Fruit fly (Drosophila melanogaster) whole organism, embryonic: ENCODE measurements around the gene ClpX.
A peak's percentile ranks its signal among the peaks of the same experiment; 100 is the strongest.

Source experiments
- Adf1 ChIP-seq: fragments of 200-800 bp; sonication (Bioruptor generic); IDR thresholded peaks from 2 replicates; pipeline ENCODE4 v1.3.6; 2022; ENCODE audit warnings: missing biosample characterization, missing genetic modification characterization
- CG11085 ChIP-seq: fragments of 200-800 bp; sonication (Bioruptor generic); IDR thresholded peaks from 2 replicates; pipeline ENCODE4 v1.3.6; 2022; ENCODE audit warnings: missing biosample characterization, missing genetic modification characterization
- CG12219 ChIP-seq: fragments of 200-800 bp; sonication (Bioruptor generic); optimal IDR thresholded peaks from 3 replicates; lab custom pipeline; 2018; ENCODE audit warnings: missing biosample characterization, mild to moderate bottlenecking, missing genetic modification characterization
- CG12299 ChIP-seq: fragments of 200-800 bp; sonication (Bioruptor generic); optimal IDR thresholded peaks from 2 replicates; lab custom pipeline; 2018; ENCODE audit warnings: missing biosample characterization, mild to moderate bottlenecking, missing genetic modification characterization
- CG13287 ChIP-seq: fragments of 200-800 bp; sonication (Bioruptor generic); IDR thresholded peaks from 2 replicates; pipeline ENCODE4 v1.3.6; 2022; ENCODE audit warnings: missing biosample characterization, missing genetic modification characterization; ENCODE audit not compliant: partially characterized antibody
- CG17829 ChIP-seq: fragments of 200-800 bp; optimal IDR thresholded peaks from 2 replicates; lab custom pipeline; 2019; ENCODE audit warnings: missing biosample characterization, mild to moderate bottlenecking, missing genetic modification characterization, moderate library complexity
- CG18476 ChIP-seq: fragments of 200-800 bp; sonication (Bioruptor generic); optimal IDR thresholded peaks from 2 replicates; lab custom pipeline; 2016; ENCODE audit warnings: missing biosample characterization, mild to moderate bottlenecking, missing genetic modification characterization
- CG2116 ChIP-seq: fragments of 200-800 bp; sonication (Bioruptor generic); optimal IDR thresholded peaks from 3 replicates; lab custom pipeline; 2018; ENCODE audit warnings: missing biosample characterization, mild to moderate bottlenecking, missing genetic modification characterization
- CG2129 ChIP-seq: fragments of 200-800 bp; sonication (Bioruptor generic); IDR thresholded peaks from 2 replicates; pipeline ENCODE4 v1.3.6; 2022; ENCODE audit warnings: missing biosample characterization, missing genetic modification characterization; ENCODE audit not compliant: partially characterized antibody
- CG2889 ChIP-seq: fragments of 200-800 bp; sonication (Bioruptor generic); IDR thresholded peaks from 3 replicates; pipeline ENCODE4 v1.3.6; 2022; ENCODE audit warnings: missing biosample characterization, missing genetic modification characterization
- CG31365 ChIP-seq: fragments of 200-800 bp; sonication (Bioruptor generic); optimal IDR thresholded peaks from 2 replicates; lab custom pipeline; 2018; ENCODE audit warnings: missing biosample characterization, mild to moderate bottlenecking, missing genetic modification characterization
- CG7839 ChIP-seq: fragments of 200-800 bp; sonication (Bioruptor generic); optimal IDR thresholded peaks from 3 replicates; lab custom pipeline; 2018; ENCODE audit warnings: missing biosample characterization, mild to moderate bottlenecking, missing genetic modification characterization, moderate library complexity
- CG8944 ChIP-seq: fragments of 200-800 bp; sonication (Bioruptor generic); optimal IDR thresholded peaks from 3 replicates; lab custom pipeline; 2016; ENCODE audit warnings: missing biosample characterization, missing genetic modification characterization
- CHES-1-like ChIP-seq: fragments of 200-800 bp; sonication (Bioruptor generic); optimal IDR thresholded peaks from 2 replicates; lab custom pipeline; 2016; ENCODE audit warnings: missing biosample characterization, missing genetic modification characterization
- Camta ChIP-seq: fragments of 200-800 bp; sonication (Bioruptor generic); optimal IDR thresholded peaks from 2 replicates; lab custom pipeline; 2016; ENCODE audit warnings: missing biosample characterization, missing genetic modification characterization
- CoRest ChIP-seq: fragments of 200-800 bp; sonication (Bioruptor generic); optimal IDR thresholded peaks from 3 replicates; lab custom pipeline; 2018; ENCODE audit warnings: missing biosample characterization, mild to moderate bottlenecking, missing genetic modification characterization, moderate library complexity
- D19B ChIP-seq: fragments of 200-800 bp; sonication (Bioruptor generic); optimal IDR thresholded peaks from 2 replicates; lab custom pipeline; 2017; ENCODE audit warnings: missing biosample characterization, mild to moderate bottlenecking, missing genetic modification characterization
- Dad ChIP-seq: fragments of 200-800 bp; sonication (Bioruptor generic); optimal IDR thresholded peaks from 3 replicates; lab custom pipeline; 2016; ENCODE audit warnings: missing biosample characterization, missing genetic modification characterization
- Dip3 ChIP-seq: fragments of 200-800 bp; sonication (Bioruptor generic); optimal IDR thresholded peaks from 3 replicates; lab custom pipeline; 2016; ENCODE audit warnings: missing biosample characterization, missing genetic modification characterization
- Fer1 ChIP-seq: fragments of 200-800 bp; sonication (Bioruptor generic); optimal IDR thresholded peaks from 2 replicates; lab custom pipeline; 2017; ENCODE audit warnings: missing biosample characterization, mild to moderate bottlenecking, missing genetic modification characterization
- Hey ChIP-seq: fragments of 200-800 bp; sonication (Bioruptor generic); optimal IDR thresholded peaks from 3 replicates; lab custom pipeline; 2018; ENCODE audit warnings: missing biosample characterization, mild to moderate bottlenecking, missing genetic modification characterization
- HmgD ChIP-seq: fragments of 200-800 bp; sonication (Bioruptor generic); optimal IDR thresholded peaks from 3 replicates; lab custom pipeline; 2016; ENCODE audit warnings: missing biosample characterization, missing genetic modification characterization
- Hsf ChIP-seq: fragments of 200-800 bp; sonication (Bioruptor generic); optimal IDR thresholded peaks from 3 replicates; lab custom pipeline; 2016; ENCODE audit warnings: missing biosample characterization, missing genetic modification characterization
- Max ChIP-seq: fragments of 200-800 bp; sonication (Bioruptor generic); optimal IDR thresholded peaks from 2 replicates; lab custom pipeline; 2016; ENCODE audit warnings: missing biosample characterization, mild to moderate bottlenecking, missing genetic modification characterization
- NK7.1 ChIP-seq: fragments of 200-800 bp; sonication (Bioruptor generic); optimal IDR thresholded peaks from 3 replicates; lab custom pipeline; 2016; ENCODE audit warnings: missing biosample characterization, missing genetic modification characterization
- Nf-YA ChIP-seq: fragments of 200-800 bp; sonication (Bioruptor generic); IDR thresholded peaks from 2 replicates; pipeline ENCODE4 v1.3.6; 2022; ENCODE audit warnings: missing biosample characterization, missing genetic modification characterization
- Sox102F ChIP-seq: fragments of 200-800 bp; sonication (Bioruptor generic); optimal IDR thresholded peaks from 2 replicates; lab custom pipeline; 2018; ENCODE audit warnings: missing biosample characterization, mild to moderate bottlenecking, missing genetic modification characterization, moderate library complexity
- Spps ChIP-seq: fragments of 200-800 bp; sonication (Bioruptor generic); optimal IDR thresholded peaks from 2 replicates; lab custom pipeline; 2018; ENCODE audit warnings: missing biosample characterization, mild to moderate bottlenecking, missing genetic modification characterization
- Xrp1 ChIP-seq: fragments of 200-800 bp; sonication (Bioruptor generic); IDR thresholded peaks from 2 replicates; pipeline ENCODE4 v1.3.6; 2022; ENCODE audit warnings: missing biosample characterization, missing genetic modification characterization
- chinmo ChIP-seq: fragments of 200-800 bp; sonication (Bioruptor generic); IDR thresholded peaks from 4 replicates; pipeline ENCODE4 v1.3.6; 2022; ENCODE audit warnings: missing biosample characterization, missing genetic modification characterization; ENCODE audit not compliant: partially characterized antibody
- dan ChIP-seq: fragments of 200-800 bp; sonication (Bioruptor generic); IDR thresholded peaks from 2 replicates; pipeline ENCODE4 v1.3.6; 2022; ENCODE audit warnings: missing biosample characterization, missing genetic modification characterization
- danr ChIP-seq: fragments of 200-800 bp; sonication (Bioruptor generic); IDR thresholded peaks from 2 replicates; pipeline ENCODE4 v1.3.6; 2022; ENCODE audit warnings: missing biosample characterization, missing genetic modification characterization
- fd64A ChIP-seq: fragments of 200-800 bp; sonication (Bioruptor generic); optimal IDR thresholded peaks from 3 replicates; lab custom pipeline; 2018; ENCODE audit warnings: missing biosample characterization, mild to moderate bottlenecking, missing genetic modification characterization
- ftz-f1 ChIP-seq: fragments of 200-800 bp; sonication (Bioruptor generic); optimal IDR thresholded peaks from 2 replicates; lab custom pipeline; 2016; ENCODE audit warnings: missing biosample characterization, missing genetic modification characterization
- fu2 ChIP-seq: fragments of 200-800 bp; sonication (Bioruptor generic); optimal IDR thresholded peaks from 2 replicates; lab custom pipeline; 2016; ENCODE audit warnings: missing biosample characterization, missing genetic modification characterization
- grau ChIP-seq: fragments of 200-800 bp; optimal IDR thresholded peaks from 3 replicates; lab custom pipeline; 2019; ENCODE audit warnings: missing biosample characterization, mild to moderate bottlenecking, missing genetic modification characterization, moderate library complexity
- hkb ChIP-seq, 2 experiments: fragments of 200-800 bp in 1 of 2; fragments of >200 bp in 1 of 2; sonication (Bioruptor generic) in 1 of 2; IDR thresholded peaks in 1 of 2; optimal IDR thresholded peaks in 1 of 2; 2 replicates each; pipeline versions ENCODE4 v1.3.6 to Lab custom; 2017 to 2022; ENCODE audit warnings: missing biosample characterization in 1 of 2, missing genetic modification characterization in 1 of 2
- jigr1 ChIP-seq: fragments of 200-800 bp; sonication (Bioruptor generic); IDR thresholded peaks from 3 replicates; pipeline ENCODE4 v1.3.6; 2022; ENCODE audit warnings: missing biosample characterization, missing genetic modification characterization
- lov ChIP-seq, 2 experiments: fragments of 200-800 bp in 1 of 2; fragments of >200 bp in 1 of 2; sonication (Bioruptor generic) in 1 of 2; IDR thresholded peaks in 1 of 2; optimal IDR thresholded peaks in 1 of 2; 2 replicates in 1 of 2; 3 replicates in 1 of 2; pipeline versions ENCODE4 v1.3.6 to Lab custom; 2017 to 2022; ENCODE audit warnings: missing biosample characterization in 1 of 2, missing genetic modification characterization in 1 of 2
- odd ChIP-seq: fragments of 200-800 bp; sonication (Bioruptor generic); optimal IDR thresholded peaks from 2 replicates; lab custom pipeline; 2017; ENCODE audit warnings: missing biosample characterization, mild to moderate bottlenecking, missing genetic modification characterization
- onecut ChIP-seq: fragments of 200-800 bp; sonication (Bioruptor generic); IDR thresholded peaks from 2 replicates; pipeline ENCODE4 v1.3.6; 2022; ENCODE audit warnings: missing biosample characterization, missing genetic modification characterization
- pros ChIP-seq: fragments of 200-800 bp; sonication (Bioruptor generic); optimal IDR thresholded peaks from 3 replicates; lab custom pipeline; 2019; ENCODE audit warnings: missing biosample characterization, mild to moderate bottlenecking, missing genetic modification characterization, moderate library complexity
- rib ChIP-seq: fragments of 200-800 bp; sonication (Bioruptor generic); IDR thresholded peaks from 2 replicates; pipeline ENCODE4 v1.3.6; 2022; ENCODE audit warnings: missing biosample characterization, missing genetic modification characterization
- seq ChIP-seq: fragments of 200-800 bp; sonication (Bioruptor generic); IDR thresholded peaks from 2 replicates; pipeline ENCODE4 v1.3.6; 2022; ENCODE audit warnings: missing biosample characterization, missing genetic modification characterization
- shn ChIP-seq: fragments of 200-800 bp; sonication (Bioruptor generic); optimal IDR thresholded peaks from 3 replicates; lab custom pipeline; 2016; ENCODE audit warnings: missing biosample characterization, missing genetic modification characterization
- sima ChIP-seq: fragments of 200-800 bp; sonication (Bioruptor generic); optimal IDR thresholded peaks from 2 replicates; lab custom pipeline; 2016; ENCODE audit warnings: missing biosample characterization, missing genetic modification characterization
- sisA ChIP-seq: fragments of 200-800 bp; sonication (Bioruptor generic); IDR thresholded peaks from 2 replicates; pipeline ENCODE4 v1.3.6; 2022; ENCODE audit warnings: missing biosample characterization, missing genetic modification characterization
- trem ChIP-seq: fragments of 200-800 bp; optimal IDR thresholded peaks from 3 replicates; lab custom pipeline; 2019; ENCODE audit warnings: missing biosample characterization, mild to moderate bottlenecking, missing genetic modification characterization, moderate library complexity

Gene ClpX

dm6 chr3R:19860996-19861719 lies 42.3 kb downstream of the ClpX start, which contains the start of the genes Ire1 and Mrm2 (continued):
- TF ChIP-seq NK7.1 (GFP tag; lab: Kevin White, UChicago) = peak; percentile 62
- TF ChIP-seq CHES-1-like (GFP tag; lab: Kevin White, UChicago) = peak; percentile 93
- TF ChIP-seq CG2116 (GFP tag; lab: Kevin White, UChicago) = peak; percentile 91
- no peak for TF ChIP-seq pros (GFP tag; lab: Kevin White, UChicago)
- TF ChIP-seq CG8944 (GFP tag; lab: Kevin White, UChicago) = peak; percentile 84
- TF ChIP-seq rib (GFP tag; lab: Robert Waterston, UW) = peak; percentile 32; the same call in 1 of the 2 replicates
- peak; percentile 45 for TF ChIP-seq odd (GFP tag; lab: Kevin White, UChicago)
- TF ChIP-seq fu2 = peak; percentile 87
- TF ChIP-seq Hey = no peak
- no peak for TF ChIP-seq fd64A (GFP tag; lab: Kevin White, UChicago)
- no peak for TF ChIP-seq lov (optimal IDR thresholded peaks at IDR 0.05; lab: Kevin White, UChicago)
- peak; percentile 74; the same call in 1 of the 3 replicates for TF ChIP-seq lov (GFP tag; IDR thresholded peaks at IDR 0.05; lab: Robert Waterston, UW)
- peak; percentile 29; the same call in 1 of the 2 replicates for TF ChIP-seq seq
- peak; percentile 85 for TF ChIP-seq CG17829 (tag; lab: Kevin White, UChicago)
- TF ChIP-seq chinmo (GFP tag; lab: Robert Waterston, UW) = peak; percentile 80; the same call in 1 of the 4 replicates
- peak; percentile 51; the same call in 1 of the 2 replicates for TF ChIP-seq Nf-YA (GFP tag; lab: Robert Waterston, UW)
- TF ChIP-seq sisA = peak; percentile 85
- TF ChIP-seq shn (GFP tag; lab: Kevin White, UChicago) = peak; percentile 95
- peak; percentile 34 for TF ChIP-seq D19B
- peak; percentile 46; the same call in 1 of the 2 replicates for TF ChIP-seq danr (GFP tag; lab: Robert Waterston, UW)
- TF ChIP-seq Spps (tag; lab: Kevin White, UChicago) = peak; percentile 21
- TF ChIP-seq CG31365 = no peak
- no peak for TF ChIP-seq ftz-f1 (GFP tag; lab: Kevin White, UChicago)
- TF ChIP-seq HmgD (GFP tag; lab: Kevin White, UChicago) = peak; percentile 95
- TF ChIP-seq Hsf (GFP tag; lab: Kevin White, UChicago) = peak; percentile 90
- peak; percentile 88 for TF ChIP-seq Dip3
- peak; percentile 38; the same call in 1 of the 2 replicates for TF ChIP-seq Adf1 (GFP tag; lab: Robert Waterston, UW)
- peak; percentile 83 for TF ChIP-seq CG13287 (GFP tag; lab: Robert Waterston, UW)
- TF ChIP-seq Camta (GFP tag; lab: Kevin White, UChicago) = peak; percentile 86
- peak; percentile 82 for TF ChIP-seq grau (tag; lab: Kevin White, UChicago)
- TF ChIP-seq Sox102F = peak; percentile 78
- peak; percentile 62 for TF ChIP-seq CG18476 (GFP tag; lab: Kevin White, UChicago)
- TF ChIP-seq Xrp1 = peak; percentile 64; the same call in 1 of the 2 replicates
- peak; percentile 87 for TF ChIP-seq CoRest
- peak; percentile 51 for TF ChIP-seq CG12299 (tag; lab: Kevin White, UChicago)
- TF ChIP-seq CG11085 (GFP tag; lab: Robert Waterston, UW) = peak; percentile 72
- peak; percentile 89 for TF ChIP-seq trem
- peak; percentile 91 for TF ChIP-seq hkb (optimal IDR thresholded peaks at IDR 0.05; lab: Kevin White, UChicago)
- no peak for TF ChIP-seq hkb (GFP tag; IDR thresholded peaks at IDR 0.05; lab: Robert Waterston, UW)
- TF ChIP-seq jigr1 = no peak
- TF ChIP-seq CG2889 (GFP tag; lab: Robert Waterston, UW) = peak; percentile 75; the same call in 2 of the 3 replicates
- peak; percentile 68 for TF ChIP-seq Dad (GFP tag; lab: Kevin White, UChicago)
- TF ChIP-seq CG12219 (GFP tag; lab: Kevin White, UChicago) = peak; percentile 6
- 0 out of 2 replicates have a peak, but pooled peaks have one; percentile 30 for TF ChIP-seq dan (GFP tag; lab: Robert Waterston, UW)
- TF ChIP-seq CG7839 = peak; percentile 82
- TF ChIP-seq CG2129 = peak; percentile 24; the same call in 1 of the 2 replicates
- TF ChIP-seq onecut (GFP tag; lab: Robert Waterston, UW) = peak; percentile 70
- no peak for TF ChIP-seq sima
- TF ChIP-seq Fer1 (GFP tag; lab: Kevin White, UChicago) = peak; percentile 57
- TF ChIP-seq Max (GFP tag; lab: Kevin White, UChicago) = peak; percentile 63
